Fruit fly (Drosophila melanogaster): Measurements from ENCODE around the gene gb.

gb gene

dm6 chr3R:27133992-27134391, 21.9 kb upstream of the gb start:
- TF ChIP-seq Blimp-1 (GFP tag; optimal IDR thresholded peaks at IDR 0.05) (no peak), CG7368 (GFP tag; optimal IDR thresholded peaks at IDR 0.05) (no peak), CG6792 (GFP tag; optimal IDR thresholded peaks at IDR 0.05) (no peak), CG8319 (GFP tag; optimal IDR thresholded peaks at IDR 0.05) (no peak), acj6 (GFP tag; optimal IDR thresholded peaks at IDR 0.05) (no peak), CG3032 (tag; optimal IDR thresholded peaks at IDR 0.05) (no peak), Lpt (GFP tag; optimal IDR thresholded peaks at IDR 0.05) (no peak), CG6276 (GFP tag; optimal IDR thresholded peaks at IDR 0.05) (no peak), CG4318 (GFP tag; optimal IDR thresholded peaks at IDR 0.05) (no peak), topi (GFP tag; optimal IDR thresholded peaks at IDR 0.05) (no peak), CG1621 (tag; optimal IDR thresholded peaks at IDR 0.05) (no peak), Smox (GFP tag; optimal IDR thresholded peaks at IDR 0.05) (no peak), dsx (GFP tag; optimal IDR thresholded peaks at IDR 0.05; ENCODE audit: poor library complexity, severe bottlenecking) (no peak), Hr4 (GFP tag; optimal IDR thresholded peaks at IDR 0.05) (no peak), Hr38 (GFP tag; optimal IDR thresholded peaks at IDR 0.05) (no peak), CG6854 (GFP tag; optimal IDR thresholded peaks at IDR 0.05) (no peak), CG11902 (GFP tag; optimal IDR thresholded peaks at IDR 0.05) (no peak)

- TF ChIP-seq Blimp-1 (GFP tag; optimal IDR thresholded peaks at IDR 0.05) (peak; percentile 52), Sox102F (GFP tag; optimal IDR thresholded peaks at IDR 0.05) (peak; percentile 38), salr (GFP tag; optimal IDR thresholded peaks at IDR 0.05) (no peak), OdsH (GFP tag; optimal IDR thresholded peaks at IDR 0.05) (no peak), esn (GFP tag; optimal IDR thresholded peaks at IDR 0.05) (peak; percentile 38), Eip78C (GFP tag) (peak; percentile 36), CG6854 (GFP tag; optimal IDR thresholded peaks at IDR 0.05) (peak; percentile 7), fkh (GFP tag; optimal IDR thresholded peaks at IDR 0.05) (peak; percentile 88), vri (GFP tag; optimal IDR thresholded peaks at IDR 0.05) (peak; percentile 90)
These were observed 19.3 kb upstream of the gb start for dm6 chr3R:27131408-27131807.

DNA sequence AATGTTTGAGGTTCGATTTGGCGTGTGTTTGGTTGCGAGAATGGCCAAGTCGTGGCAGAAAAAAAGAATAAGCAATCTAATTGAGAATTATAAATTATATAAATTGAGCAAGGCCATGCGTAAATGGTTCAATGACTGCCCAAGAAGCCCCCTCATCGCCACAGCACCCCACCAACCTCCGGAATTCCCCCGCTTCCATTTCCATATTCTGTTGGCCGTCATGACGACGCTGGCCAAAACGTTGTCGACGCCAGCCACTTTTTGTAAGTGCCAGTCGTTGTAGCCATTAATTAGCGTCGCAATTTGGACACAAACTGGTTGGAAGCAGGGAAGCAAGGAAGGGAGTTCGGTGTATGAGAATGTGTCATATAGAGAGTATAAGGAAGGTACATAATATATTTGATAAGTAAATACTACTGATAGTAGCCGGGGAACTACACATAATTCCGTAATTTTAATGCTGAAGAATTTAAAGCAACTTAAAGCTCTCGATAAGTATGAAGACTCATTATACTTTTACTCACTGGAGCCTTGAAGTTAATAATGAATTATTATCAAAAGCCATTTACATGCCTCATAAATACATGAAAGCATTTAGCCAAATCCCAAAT, 18.6 kb upstream of the gb start:
- TF ChIP-seq Sox102F (GFP tag; optimal IDR thresholded peaks at IDR 0.05) (no peak), CG6808 (GFP tag; optimal IDR thresholded peaks at IDR 0.05) (no peak), lz (GFP tag; optimal IDR thresholded peaks at IDR 0.05) (no peak), vri (GFP tag; optimal IDR thresholded peaks at IDR 0.05) (peak; percentile 0), Eip78C (GFP tag) (peak; percentile 53), CG16779 (tag; optimal IDR thresholded peaks at IDR 0.05) (no peak), Sox14 (GFP tag; optimal IDR thresholded peaks at IDR 0.05) (no peak)

dm6 chr3R:27129580-27130385, 17.7 kb upstream of the gb start:
- TF ChIP-seq CG15336 (GFP tag; IDR thresholded peaks at IDR 0.05) (peak; percentile 81), CG3032 (tag; optimal IDR thresholded peaks at IDR 0.05) (peak; percentile 52), Smox (GFP tag; optimal IDR thresholded peaks at IDR 0.05) (peak; percentile 73), Eip75B (GFP tag; optimal IDR thresholded peaks at IDR 0.05) (peak; percentile 69), Lpt (GFP tag; optimal IDR thresholded peaks at IDR 0.05) (peak; percentile 40), Hr39 (GFP tag; optimal IDR thresholded peaks at IDR 0.05) (peak; percentile 82), acj6 (GFP tag; optimal IDR thresholded peaks at IDR 0.05) (peak; percentile 76), Gug (GFP tag; IDR thresholded peaks at IDR 0.05) (peak; percentile 67), CG9139 (GFP tag; optimal IDR thresholded peaks at IDR 0.05) (no peak), CG10669 (GFP tag; optimal IDR thresholded peaks at IDR 0.05) (peak; percentile 60), CG8632 (GFP tag; optimal IDR thresholded peaks at IDR 0.05) (peak; percentile 65), lz (GFP tag; optimal IDR thresholded peaks at IDR 0.05) (peak; percentile 72), achi (GFP tag; optimal IDR thresholded peaks at IDR 0.05) (peak; percentile 68), CG6276 (GFP tag; optimal IDR thresholded peaks at IDR 0.05) (peak; percentile 69), esn (GFP tag; optimal IDR thresholded peaks at IDR 0.05) (peak; percentile 83), OdsH (GFP tag; optimal IDR thresholded peaks at IDR 0.05) (peak; percentile 80), vri (GFP tag; optimal IDR thresholded peaks at IDR 0.05) (peak; percentile 69), CG32006 (GFP tag; optimal IDR thresholded peaks at IDR 0.05) (peak; percentile 72), CG6808 (GFP tag; optimal IDR thresholded peaks at IDR 0.05) (peak; percentile 14), CG6792 (GFP tag; optimal IDR thresholded peaks at IDR 0.05) (peak; percentile 70), topi (GFP tag; optimal IDR thresholded peaks at IDR 0.05) (peak; percentile 89), Eip93F (GFP tag; optimal IDR thresholded peaks at IDR 0.05) (peak; percentile 9), Hr4 (GFP tag; optimal IDR thresholded peaks at IDR 0.05) (peak; percentile 84), Sox102F (GFP tag; optimal IDR thresholded peaks at IDR 0.05) (peak; percentile 56), salr (GFP tag; optimal IDR thresholded peaks at IDR 0.05) (peak; percentile 38 to 45), CG11294 (GFP tag; IDR thresholded peaks at IDR 0.05) (peak; percentile 78), CG7368 (GFP tag; optimal IDR thresholded peaks at IDR 0.05) (peak; percentile 71), CG1621 (tag; optimal IDR thresholded peaks at IDR 0.05) (peak; percentile 27), Met (GFP tag; optimal IDR thresholded peaks at IDR 0.05) (peak; percentile 85)
